Fruit fly (Drosophila melanogaster) whole organism, embryonic: ENCODE measurements around the gene edin.

Experiments used
- Blimp-1 ChIP-seq: fragments of 200-800 bp; sonication (Bioruptor generic); optimal IDR thresholded peaks from 3 replicates; lab custom pipeline; 2018; ENCODE audit warnings: missing biosample characterization, missing genetic modification characterization, mild to moderate bottlenecking, moderate library complexity, missing genetic modification reagents
- CG10654 ChIP-seq: fragments of 200-800 bp; sonication (Bioruptor generic); optimal IDR thresholded peaks from 2 replicates; lab custom pipeline; 2016; ENCODE audit warnings: missing biosample characterization, missing genetic modification characterization
- CG11247 ChIP-seq: fragments of 200-800 bp; sonication (Bioruptor generic); IDR thresholded peaks from 2 replicates; pipeline ENCODE4 v1.3.6; 2022; ENCODE audit warnings: missing biosample characterization, missing genetic modification characterization
- CG11456 ChIP-seq: fragments of 200-800 bp; sonication (Bioruptor generic); IDR thresholded peaks from 3 replicates; pipeline ENCODE4 v1.3.6; 2022; ENCODE audit warnings: missing biosample characterization, missing genetic modification characterization
- CG12219 ChIP-seq: fragments of 200-800 bp; sonication (Bioruptor generic); optimal IDR thresholded peaks from 3 replicates; lab custom pipeline; 2018; ENCODE audit warnings: missing biosample characterization, mild to moderate bottlenecking, missing genetic modification characterization
- CG17359 ChIP-seq: fragments of 200-800 bp; sonication (Bioruptor generic); optimal IDR thresholded peaks from 3 replicates; lab custom pipeline; 2018; ENCODE audit warnings: missing biosample characterization, mild to moderate bottlenecking, missing genetic modification characterization, moderate library complexity
- CG18262 ChIP-seq: fragments of 200-800 bp; optimal IDR thresholded peaks from 3 replicates; lab custom pipeline; 2019; ENCODE audit warnings: missing biosample characterization, mild to moderate bottlenecking, missing genetic modification characterization, moderate library complexity
- CG30431 ChIP-seq: fragments of 200-800 bp; sonication (Bioruptor generic); optimal IDR thresholded peaks from 2 replicates; lab custom pipeline; 2017; ENCODE audit warnings: missing biosample characterization, missing genetic modification characterization
- CG32767 ChIP-seq: fragments of 200-800 bp; sonication (Bioruptor generic); IDR thresholded peaks from 2 replicates; pipeline ENCODE4 v1.3.6; 2022; ENCODE audit warnings: missing biosample characterization, missing genetic modification characterization
- CG32772 ChIP-seq: fragments of 200-800 bp; sonication (Bioruptor generic); IDR thresholded peaks from 2 replicates; pipeline ENCODE4 v1.3.6; 2022; ENCODE audit warnings: missing biosample characterization, missing genetic modification characterization
- CG4282 ChIP-seq: fragments of 200-800 bp; sonication (Bioruptor generic); optimal IDR thresholded peaks from 2 replicates; lab custom pipeline; 2016; ENCODE audit warnings: missing biosample characterization, missing genetic modification characterization
- CG4404 ChIP-seq: fragments of 200-800 bp; sonication (Bioruptor generic); IDR thresholded peaks from 2 replicates; pipeline ENCODE4 v1.3.6; 2022; ENCODE audit warnings: missing biosample characterization, missing genetic modification characterization
- CG6654 ChIP-seq: fragments of 200-800 bp; sonication (Bioruptor generic); optimal IDR thresholded peaks from 2 replicates; lab custom pipeline; 2017; ENCODE audit warnings: missing biosample characterization, mild to moderate bottlenecking, missing genetic modification characterization
- CG6689 ChIP-seq: fragments of 200-800 bp; sonication (Bioruptor generic); IDR thresholded peaks from 2 replicates; pipeline ENCODE4 v1.3.6; 2022; ENCODE audit warnings: missing biosample characterization, missing genetic modification characterization
- CG9727 ChIP-seq: fragments of 200-800 bp; sonication (Bioruptor generic); optimal IDR thresholded peaks from 3 replicates; lab custom pipeline; 2017; ENCODE audit warnings: missing biosample characterization, mild to moderate bottlenecking, missing genetic modification characterization
- CkIIα-i1 ChIP-seq: fragments of 200-800 bp; sonication (Bioruptor generic); IDR thresholded peaks from 2 replicates; pipeline ENCODE4 v1.3.6; 2022; ENCODE audit warnings: missing biosample characterization, missing genetic modification characterization
- Dbx ChIP-seq: fragments of 200-800 bp; sonication (Bioruptor generic); IDR thresholded peaks from 3 replicates; pipeline ENCODE4 v1.3.6; 2022; ENCODE audit warnings: missing biosample characterization, missing genetic modification characterization
- Dfd ChIP-seq, 2 experiments: fragments of >200 bp; optimal IDR thresholded peaks; 2 replicates each; lab custom pipeline; 2017; ENCODE audit warnings: missing biosample characterization in 2 of 2, missing genetic modification characterization in 2 of 2
- Dip3 ChIP-seq: fragments of 200-800 bp; sonication (Bioruptor generic); optimal IDR thresholded peaks from 3 replicates; lab custom pipeline; 2016; ENCODE audit warnings: missing biosample characterization, missing genetic modification characterization
- Ets65A ChIP-seq: fragments of 200-800 bp; sonication (Bioruptor generic); peaks from one replicate; lab custom pipeline; 2016; ENCODE audit warnings: missing biosample characterization, missing genetic modification characterization
- HmgZ ChIP-seq: fragments of 200-800 bp; sonication (Bioruptor generic); optimal IDR thresholded peaks from 2 replicates; lab custom pipeline; 2018; ENCODE audit warnings: missing biosample characterization, mild to moderate bottlenecking, missing genetic modification characterization
- Hr51 ChIP-seq, 2 experiments: fragments of 200-800 bp; sonication (Bioruptor generic); optimal IDR thresholded peaks; 2 replicates in 1 of 2; 3 replicates in 1 of 2; lab custom pipeline; 2016 to 2018; ENCODE audit warnings: missing biosample characterization in 2 of 2, missing genetic modification characterization in 2 of 2, mild to moderate bottlenecking in 1 of 2, moderate library complexity in 1 of 2
- Lpt ChIP-seq: fragments of >200 bp; optimal IDR thresholded peaks from 2 replicates; lab custom pipeline; 2018; ENCODE audit warnings: missing biosample characterization, missing genetic modification characterization
- Mes4 ChIP-seq: fragments of 200-800 bp; sonication (Bioruptor generic); optimal IDR thresholded peaks from 2 replicates; lab custom pipeline; 2016; ENCODE audit warnings: missing biosample characterization, missing genetic modification characterization
- Mrtf ChIP-seq: fragments of 200-800 bp; sonication (Bioruptor generic); IDR thresholded peaks from 3 replicates; pipeline ENCODE4 v1.3.6; 2022; ENCODE audit warnings: missing biosample characterization, missing genetic modification characterization
- Oli ChIP-seq: fragments of 200-800 bp; sonication (Bioruptor generic); optimal IDR thresholded peaks from 2 replicates; lab custom pipeline; 2018; ENCODE audit warnings: missing biosample characterization, mild to moderate bottlenecking, missing genetic modification characterization, moderate library complexity
- Pdp1 ChIP-seq, 2 experiments: fragments of 200-800 bp; sonication (Bioruptor generic); optimal IDR thresholded peaks; 3 replicates each; lab custom pipeline; 2016; ENCODE audit warnings: missing biosample characterization in 2 of 2, missing genetic modification characterization in 2 of 2, mild to moderate bottlenecking in 1 of 2, moderate library complexity in 1 of 2
- Six4 ChIP-seq: fragments of 200-800 bp; sonication (Bioruptor generic); optimal IDR thresholded peaks from 2 replicates; lab custom pipeline; 2016; ENCODE audit warnings: missing biosample characterization, missing genetic modification characterization
- TFAM ChIP-seq: fragments of 200-800 bp; sonication (Bioruptor generic); optimal IDR thresholded peaks from 2 replicates; lab custom pipeline; 2017; ENCODE audit warnings: missing biosample characterization, missing genetic modification characterization, inconsistent platforms
- Trl ChIP-seq, 3 experiments: fragments of >200 bp in 2 of 3; fragments of 200-800 bp in 1 of 3; sonication (Bioruptor generic) in 1 of 3; optimal IDR thresholded peaks; 2 replicates in 1 of 3; 3 replicates in 2 of 3; lab custom pipeline; 2016 to 2017; ENCODE audit warnings: missing biosample characterization in 1 of 3, missing genetic modification characterization in 1 of 3
- bbx ChIP-seq: fragments of 200-800 bp; sonication (Bioruptor generic); IDR thresholded peaks from 2 replicates; pipeline ENCODE4 v1.3.6; 2022; ENCODE audit warnings: missing biosample characterization, missing genetic modification characterization; ENCODE audit not compliant: partially characterized antibody
- br ChIP-seq: fragments of >200 bp; optimal IDR thresholded peaks from 2 replicates; lab custom pipeline; 2017
- cg ChIP-seq: fragments of 200-800 bp; sonication (Bioruptor generic); optimal IDR thresholded peaks from 3 replicates; lab custom pipeline; 2019; ENCODE audit warnings: missing biosample characterization, mild to moderate bottlenecking, missing genetic modification characterization, moderate library complexity
- chn ChIP-seq: fragments of 200-800 bp; sonication (Bioruptor generic); optimal IDR thresholded peaks from 2 replicates; lab custom pipeline; 2016; ENCODE audit warnings: missing biosample characterization, missing genetic modification characterization
- ftz-f1 ChIP-seq: fragments of 200-800 bp; sonication (Bioruptor generic); optimal IDR thresholded peaks from 2 replicates; lab custom pipeline; 2016; ENCODE audit warnings: missing biosample characterization, missing genetic modification characterization
- gfzf ChIP-seq: fragments of 200-800 bp; sonication (Bioruptor generic); optimal IDR thresholded peaks from 2 replicates; lab custom pipeline; 2016; ENCODE audit warnings: missing biosample characterization, mild to moderate bottlenecking, missing genetic modification characterization, moderate library complexity
- her ChIP-seq: fragments of 200-800 bp; sonication (Bioruptor generic); optimal IDR thresholded peaks from 2 replicates; lab custom pipeline; 2016; ENCODE audit warnings: missing biosample characterization, missing genetic modification characterization
- hkb ChIP-seq, 2 experiments: fragments of 200-800 bp in 1 of 2; fragments of >200 bp in 1 of 2; sonication (Bioruptor generic) in 1 of 2; IDR thresholded peaks in 1 of 2; optimal IDR thresholded peaks in 1 of 2; 2 replicates each; pipeline versions ENCODE4 v1.3.6 to Lab custom; 2017 to 2022; ENCODE audit warnings: missing biosample characterization in 1 of 2, missing genetic modification characterization in 1 of 2
- klu ChIP-seq: fragments of 200-800 bp; sonication (Bioruptor generic); IDR thresholded peaks from 2 replicates; pipeline ENCODE4 v1.3.6; 2022; ENCODE audit warnings: missing biosample characterization, missing genetic modification characterization
- nerfin-1 ChIP-seq: fragments of 200-800 bp; sonication (Bioruptor generic); optimal IDR thresholded peaks from 3 replicates; lab custom pipeline; 2019; ENCODE audit warnings: missing biosample characterization, mild to moderate bottlenecking, missing genetic modification characterization, moderate library complexity
- org-1 ChIP-seq: fragments of 200-800 bp; sonication (Bioruptor generic); optimal IDR thresholded peaks from 2 replicates; lab custom pipeline; 2017; ENCODE audit warnings: missing biosample characterization, missing genetic modification characterization
- pita ChIP-seq: fragments of 200-800 bp; sonication (Bioruptor generic); optimal IDR thresholded peaks from 2 replicates; lab custom pipeline; 2017; ENCODE audit warnings: missing biosample characterization, mild to moderate bottlenecking, missing genetic modification characterization
- pnt ChIP-seq: fragments of 200-800 bp; sonication (Bioruptor generic); optimal IDR thresholded peaks from 3 replicates; lab custom pipeline; 2016; ENCODE audit warnings: missing biosample characterization, missing genetic modification characterization
- row ChIP-seq: fragments of 200-800 bp; sonication (Bioruptor generic); IDR thresholded peaks from 3 replicates; pipeline ENCODE4 v1.3.6; 2022; ENCODE audit warnings: missing biosample characterization, missing genetic modification characterization
- run ChIP-seq: fragments of 200-800 bp; sonication (Bioruptor generic); optimal IDR thresholded peaks from 3 replicates; lab custom pipeline; 2018; ENCODE audit warnings: missing biosample characterization, mild to moderate bottlenecking, missing genetic modification characterization
- sqz ChIP-seq: fragments of 200-800 bp; sonication (Bioruptor generic); optimal IDR thresholded peaks from 3 replicates; lab custom pipeline; 2018; ENCODE audit warnings: missing biosample characterization, mild to moderate bottlenecking, missing genetic modification characterization
- sr ChIP-seq: fragments of 200-800 bp; sonication (Bioruptor generic); IDR thresholded peaks from 3 replicates; pipeline ENCODE4 v1.3.6; 2022; ENCODE audit warnings: missing biosample characterization, missing genetic modification characterization
- stc ChIP-seq: fragments of 200-800 bp; sonication (Bioruptor generic); IDR thresholded peaks from 2 replicates; pipeline ENCODE4 v1.3.6; 2022; ENCODE audit warnings: missing biosample characterization, missing genetic modification characterization
- tin ChIP-seq: fragments of 200-800 bp; sonication (Bioruptor generic); optimal IDR thresholded peaks from 3 replicates; lab custom pipeline; 2016; ENCODE audit warnings: missing biosample characterization, missing genetic modification characterization
- ttk ChIP-seq: fragments of 200-800 bp; sonication (Bioruptor generic); IDR thresholded peaks from 2 replicates; pipeline ENCODE4 v2.1.2; 2022; ENCODE audit warnings: missing biosample characterization, missing genetic modification characterization
- usp ChIP-seq: fragments of >200 bp; optimal IDR thresholded peaks from 2 replicates; lab custom pipeline; 2017; ENCODE audit warnings: missing biosample characterization, missing genetic modification characterization
- vvl ChIP-seq: fragments of 200-800 bp; sonication (Bioruptor generic); IDR thresholded peaks from 2 replicates; pipeline ENCODE4 v1.3.6; 2022; ENCODE audit warnings: missing biosample characterization, missing genetic modification characterization

edin gene

dm6 chr3L:17532197-17532596 is 37.5 kb downstream of the edin start (continued):
- TF ChIP-seq TFAM (GFP tag; lab: Kevin White, UChicago) (no peak), Dbx (GFP tag; lab: Robert Waterston, UW) (no peak), sqz (GFP tag; lab: Kevin White, UChicago) (no peak), Oli (tag; lab: Kevin White, UChicago) (peak; percentile 54), ftz-f1 (GFP tag; lab: Kevin White, UChicago) (no peak), bbx (GFP tag; lab: Robert Waterston, UW) (no peak), Hr51 (GFP tag; optimal IDR thresholded peaks at IDR 0.05; lab: Kevin White, UChicago) (peak in 1 of 2 experiments; percentile 32), vvl (peak; percentile 44; the same call in 1 of the 2 replicates), klu (no peak), Blimp-1 (peak; percentile 83), CG11247 (0 out of 2 replicates have a peak, but pooled peaks have one; percentile 24), ttk (GFP tag; lab: Robert Waterston, UW) (no peak), Dfd (GFP tag; optimal IDR thresholded peaks at IDR 0.05; lab: Kevin White, UChicago) (no peak), usp (GFP tag; lab: Kevin White, UChicago) (no peak), CG17359 (tag; lab: Kevin White, UChicago) (peak; percentile 59), CG11456 (GFP tag; lab: Robert Waterston, UW) (no peak), CG18262 (tag; lab: Kevin White, UChicago) (peak; percentile 60), tin (GFP tag; lab: Kevin White, UChicago) (no peak), org-1 (GFP tag; lab: Kevin White, UChicago) (no peak), Dip3 (GFP tag; lab: Kevin White, UChicago) (no peak), Pdp1 (GFP tag; optimal IDR thresholded peaks at IDR 0.05; lab: Kevin White, UChicago) (no peak), HmgZ (tag; lab: Kevin White, UChicago) (no peak), CG32772 (GFP tag; lab: Robert Waterston, UW) (no peak), cg (GFP tag; lab: Kevin White, UChicago) (no peak), pnt (GFP tag; lab: Kevin White, UChicago) (no peak), her (no peak), pita (no peak), Lpt (GFP tag; lab: Kevin White, UChicago) (no peak), row (GFP tag; lab: Robert Waterston, UW) (peak; percentile 58), chn (no peak), Ets65A (no peak), stc (GFP tag; lab: Robert Waterston, UW) (no peak), CG4404 (GFP tag; lab: Robert Waterston, UW) (no peak), br (lab: Kevin White, UChicago) (no peak), Mrtf (GFP tag; lab: Robert Waterston, UW) (no peak), CG6689 (GFP tag; lab: Robert Waterston, UW) (no peak), Mes4 (no peak), CG10654 (no peak), CG32767 (GFP tag; lab: Robert Waterston, UW) (peak; percentile 46; the same call in 1 of the 2 replicates), CG4282 (GFP tag; lab: Kevin White, UChicago) (no peak), nerfin-1 (tag; lab: Kevin White, UChicago) (no peak), CG6654 (GFP tag; lab: Kevin White, UChicago) (no peak), hkb (optimal IDR thresholded peaks at IDR 0.05; lab: Kevin White, UChicago) (no peak), hkb (GFP tag; IDR thresholded peaks at IDR 0.05; lab: Robert Waterston, UW) (peak; percentile 42; the same call in 1 of the 2 replicates), gfzf (GFP tag; lab: Kevin White, UChicago) (no peak), Trl (optimal IDR thresholded peaks at IDR 0.05; lab: Kevin White, UChicago) (no peak), Trl (GFP tag; optimal IDR thresholded peaks at IDR 0.05; lab: Kevin White, UChicago) (peak; percentile 7), CG30431 (no peak), CG9727 (peak; percentile 34), CG12219 (GFP tag; lab: Kevin White, UChicago) (no peak), CkIIα-i1 (GFP tag; lab: Robert Waterston, UW) (no peak), Six4 (GFP tag; lab: Kevin White, UChicago) (no peak), run (tag; lab: Kevin White, UChicago) (no peak), sr (GFP tag; lab: Robert Waterston, UW) (no peak)
